Fruit fly (Drosophila melanogaster) Kc167 (cell line): ENCODE measurements around the gene CG31115.

Source experiments
- Myc ChIP-seq: fragments of >200 bp; optimal IDR thresholded peaks from 2 replicates; lab custom pipeline; 2017; ENCODE audit warnings: missing external identifiers
- Sin3A ChIP-seq: fragments of >200 bp; optimal IDR thresholded peaks from 2 replicates; lab custom pipeline; 2018; ENCODE audit warnings: missing external identifiers
- h ChIP-seq: fragments of >200 bp; optimal IDR thresholded peaks from 3 replicates; lab custom pipeline; 2018; ENCODE audit warnings: missing external identifiers
- insv ChIP-seq: fragments of >200 bp; optimal IDR thresholded peaks from 3 replicates; lab custom pipeline; 2018; ENCODE audit warnings: missing external identifiers
- psq ChIP-seq: fragments of >200 bp; optimal IDR thresholded peaks from 2 replicates; lab custom pipeline; 2017; ENCODE audit warnings: missing external identifiers
- ttk ChIP-seq: sonication (Bioruptor generic); optimal IDR thresholded peaks from 2 replicates; lab custom pipeline; 2017; ENCODE audit warnings: missing external identifiers

The CG31115 gene

DNA sequence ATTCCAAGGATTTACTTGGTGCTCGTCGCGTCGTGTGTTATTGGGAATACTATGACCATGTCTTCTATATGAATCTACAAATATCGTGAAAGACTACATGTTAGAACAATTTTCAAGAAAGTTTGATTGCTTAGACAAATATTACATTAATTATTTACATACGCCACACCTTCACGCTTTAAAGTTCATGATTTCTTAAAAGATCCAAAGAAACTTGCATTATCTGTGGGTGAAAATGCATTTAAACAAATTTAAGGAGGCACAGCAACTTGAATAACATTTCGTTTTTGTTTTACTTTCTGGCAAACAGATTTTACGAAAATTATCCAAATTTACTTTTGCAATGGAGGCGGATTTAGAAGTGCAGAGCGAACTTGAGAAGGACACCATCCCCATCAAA, at the start of gene CG31115:
Gene CG31115 (plus strand): TSS at position 301 of the 400 bp plus-strand sequence.
- TF ChIP-seq psq (lab: Kevin White, UChicago), result no peak
- no peak for TF ChIP-seq h (lab: Kevin White, UChicago)
- no peak for TF ChIP-seq ttk (lab: Kevin White, UChicago)
- no peak for TF ChIP-seq Myc (lab: Kevin White, UChicago)
- no peak for TF ChIP-seq insv (lab: Kevin White, UChicago)
- TF ChIP-seq Sin3A (lab: Kevin White, UChicago), result no peak

DNA sequence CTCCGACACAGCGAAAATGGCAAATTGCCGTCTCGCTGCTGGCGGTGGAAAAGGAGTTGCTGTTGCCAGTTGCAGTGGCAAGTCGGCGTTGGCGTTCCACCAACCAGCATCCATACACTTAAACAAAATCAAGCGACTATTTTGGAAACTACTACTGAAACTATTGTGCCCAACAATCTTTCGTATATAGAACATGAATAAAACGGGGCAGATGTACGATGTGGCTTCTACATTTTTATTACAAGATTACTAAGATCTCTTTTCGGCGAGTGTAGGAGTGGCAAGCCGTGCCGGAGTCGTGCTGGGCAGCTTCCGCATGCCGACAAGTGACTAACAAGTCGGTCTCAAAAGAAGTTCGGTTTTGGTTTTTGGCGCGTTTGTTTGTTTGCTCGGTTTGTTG, 40.2 kb upstream of the CG31115 start:
- TF ChIP-seq h (lab: Kevin White, UChicago), result no peak
- TF ChIP-seq Myc (lab: Kevin White, UChicago), result no peak
- TF ChIP-seq Sin3A (lab: Kevin White, UChicago), result no peak
- no peak for TF ChIP-seq ttk (lab: Kevin White, UChicago)
- no peak for TF ChIP-seq insv (lab: Kevin White, UChicago)
- TF ChIP-seq psq (lab: Kevin White, UChicago), result no peak

- TF ChIP-seq Myc (lab: Kevin White, UChicago) (no peak), Sin3A (lab: Kevin White, UChicago) (no peak), psq (lab: Kevin White, UChicago) (no peak), h (lab: Kevin White, UChicago) (no peak), insv (lab: Kevin White, UChicago) (no peak), ttk (lab: Kevin White, UChicago) (no peak)
Observed at dm6 chr3R:24997287-24997686, 39.5 kb upstream of the CG31115 start.

DNA sequence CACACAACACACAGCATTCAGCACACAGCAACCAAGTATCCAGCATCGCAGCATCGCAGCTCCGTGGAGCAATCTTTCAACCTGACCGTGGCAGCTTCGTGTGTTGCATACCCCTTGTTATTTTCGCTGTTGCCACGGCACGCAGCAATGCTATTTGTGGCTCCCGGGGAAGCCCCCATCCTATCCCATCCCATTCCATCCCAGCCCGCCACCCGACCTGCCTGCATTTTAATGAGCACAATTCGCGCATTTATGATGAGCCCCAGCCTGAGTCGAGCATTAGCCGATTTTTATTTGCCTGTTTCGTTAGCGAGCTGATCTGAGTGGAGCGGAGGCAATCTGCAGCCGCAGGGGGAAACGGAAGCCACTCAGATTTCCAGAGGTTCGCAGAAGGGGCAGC, 37.2 kb upstream of the CG31115 start:
- TF ChIP-seq h (lab: Kevin White, UChicago) (no peak), Sin3A (lab: Kevin White, UChicago) (no peak), ttk (lab: Kevin White, UChicago) (no peak), insv (lab: Kevin White, UChicago) (no peak), psq (lab: Kevin White, UChicago) (no peak), Myc (lab: Kevin White, UChicago) (no peak)

- TF ChIP-seq insv (lab: Kevin White, UChicago), result no peak
- no peak for TF ChIP-seq Myc (lab: Kevin White, UChicago)
- TF ChIP-seq h (lab: Kevin White, UChicago), result no peak
- TF ChIP-seq ttk (lab: Kevin White, UChicago), result no peak
Observed at dm6 chr3R:25002257-25002656, 34.5 kb upstream of the CG31115 start.

DNA sequence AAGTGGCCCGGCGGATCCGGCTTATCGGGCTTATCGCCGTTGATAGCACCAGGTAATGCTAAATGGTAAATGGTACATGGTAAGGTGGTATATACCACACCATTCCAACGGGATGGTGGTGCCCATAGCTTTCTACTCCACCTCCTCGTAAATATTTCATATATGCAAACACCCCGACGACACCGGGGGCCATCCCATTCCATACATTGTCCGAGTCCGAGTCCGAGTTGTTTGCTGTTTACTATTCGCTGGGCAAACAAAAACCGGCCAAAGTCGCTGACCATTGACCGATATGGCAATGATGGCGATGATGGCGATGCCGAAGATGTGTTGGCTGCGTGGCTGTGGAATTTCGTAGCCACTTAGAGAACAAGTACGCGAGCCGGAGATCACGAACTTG, 32.7 kb upstream of the CG31115 start:
- no peak for TF ChIP-seq h (lab: Kevin White, UChicago)
- TF ChIP-seq psq (lab: Kevin White, UChicago), result no peak
- TF ChIP-seq Myc (lab: Kevin White, UChicago), result no peak
- TF ChIP-seq insv (lab: Kevin White, UChicago), result no peak
- TF ChIP-seq ttk (lab: Kevin White, UChicago), result no peak

DNA sequence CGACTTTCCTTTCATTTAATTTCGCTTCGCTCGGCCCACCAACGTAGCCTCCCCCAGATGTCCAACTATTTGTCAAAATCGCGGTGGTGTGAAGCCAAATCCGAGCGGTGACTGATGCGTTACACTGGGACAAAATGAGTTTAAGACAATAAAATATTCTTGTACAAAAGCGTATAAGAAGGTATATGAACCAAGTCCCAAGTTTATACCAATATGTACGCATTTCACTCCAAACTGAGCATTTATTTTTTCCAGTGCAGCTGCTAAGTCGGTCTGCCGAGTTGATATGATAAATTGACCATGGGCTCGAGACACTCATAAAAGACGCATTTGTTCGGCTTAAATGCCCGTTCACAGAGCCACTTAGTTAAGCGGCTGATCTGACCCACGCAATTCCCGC, 32.0 kb upstream of the CG31115 start:
- TF ChIP-seq h (lab: Kevin White, UChicago) (no peak), Myc (lab: Kevin White, UChicago) (no peak), Sin3A (lab: Kevin White, UChicago) (no peak), psq (lab: Kevin White, UChicago) (no peak), ttk (lab: Kevin White, UChicago) (no peak), insv (lab: Kevin White, UChicago) (no peak)

dm6 chr3R:25005748-25006147, 31.0 kb upstream of the CG31115 start:
- no peak for TF ChIP-seq insv (lab: Kevin White, UChicago)
- TF ChIP-seq psq (lab: Kevin White, UChicago), result no peak
- no peak for TF ChIP-seq Sin3A (lab: Kevin White, UChicago)
- TF ChIP-seq Myc (lab: Kevin White, UChicago), result no peak
- no peak for TF ChIP-seq h (lab: Kevin White, UChicago)
- no peak for TF ChIP-seq ttk (lab: Kevin White, UChicago)

- TF ChIP-seq ttk (lab: Kevin White, UChicago) (no peak), h (lab: Kevin White, UChicago) (no peak), Sin3A (lab: Kevin White, UChicago) (no peak), Myc (lab: Kevin White, UChicago) (no peak), insv (lab: Kevin White, UChicago) (no peak), psq (lab: Kevin White, UChicago) (no peak)
Observed at dm6 chr3R:25009745-25010446, 26.8 kb upstream of the CG31115 start.

DNA sequence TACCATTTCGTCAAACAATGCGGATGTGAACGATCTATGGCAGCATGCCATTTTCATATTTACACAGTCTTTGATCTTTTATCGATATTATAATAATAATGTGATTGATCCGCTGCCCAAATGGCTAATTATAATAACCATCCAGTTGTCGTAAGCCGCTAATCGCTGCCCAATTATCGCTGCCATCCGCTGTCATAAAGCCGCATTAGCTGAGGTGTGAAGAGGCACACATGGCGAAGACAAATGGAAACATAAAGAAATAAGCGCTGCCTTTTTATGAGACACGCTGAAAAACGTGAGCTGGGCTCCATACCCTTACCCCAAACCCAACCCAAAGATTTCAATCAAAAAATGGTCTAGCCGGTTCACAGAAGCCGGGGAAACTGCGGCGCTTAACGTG, 24.7 kb upstream of the CG31115 start:
- no peak for TF ChIP-seq Myc (lab: Kevin White, UChicago)
- no peak for TF ChIP-seq psq (lab: Kevin White, UChicago)
- no peak for TF ChIP-seq ttk (lab: Kevin White, UChicago)
- no peak for TF ChIP-seq h (lab: Kevin White, UChicago)
- TF ChIP-seq Sin3A (lab: Kevin White, UChicago), result no peak
- no peak for TF ChIP-seq insv (lab: Kevin White, UChicago)

- TF ChIP-seq Sin3A (lab: Kevin White, UChicago) (no peak), psq (lab: Kevin White, UChicago) (no peak), h (lab: Kevin White, UChicago) (no peak)
Observed at dm6 chr3R:25023056-25023455, 13.7 kb upstream of the CG31115 start, which contains the start of gene beta4GalT7. beta4GalT7 (plus strand) TSS chr3R:25023256.
